Worm (Caenorhabditis elegans): ENCODE results near the gene pfd-5.

pfd-5 gene

ce11 chrIII:7184022-7184421 lies 14.7 kb downstream of the pfd-5 start, which contains the start of gene yju-2 (continued):
- TF ChIP-seq Y105C5A.15 (GFP tag; IDR thresholded peaks at IDR 0.05) (no peak), hlh-30 (tag; optimal IDR thresholded peaks at IDR 0.05; ENCODE audit: insufficient read depth) (peak; percentile 64), Y5F2A.4 (GFP tag; optimal IDR thresholded peaks at IDR 0.05) (no peak), php-3 (GFP tag; IDR thresholded peaks at IDR 0.05) (no peak), F37D6.2 (tag; optimal IDR thresholded peaks at IDR 0.05) (no peak), T20F7.1 (GFP tag; optimal IDR thresholded peaks at IDR 0.05) (peak; percentile 62), lin-15B (tag; optimal IDR thresholded peaks at IDR 0.05) (no peak), gei-8 (GFP tag; optimal IDR thresholded peaks at IDR 0.05) (no peak), hmg-1.1 (GFP tag; IDR thresholded peaks at IDR 0.05) (no peak), F44E2.7 (GFP tag; IDR thresholded peaks at IDR 0.05) (no peak), lim-7 (GFP tag; IDR thresholded peaks at IDR 0.05) (no peak), snpc-4 (tag; optimal IDR thresholded peaks at IDR 0.05) (no peak), egl-27 (tag; optimal IDR thresholded peaks at IDR 0.05) (no peak), pqm-1 (tag; optimal IDR thresholded peaks at IDR 0.05) (no peak), ceh-82 (tag; optimal IDR thresholded peaks at IDR 0.05) (no peak), ztf-11 (tag; optimal IDR thresholded peaks at IDR 0.05) (no peak), dpl-1 (GFP tag; optimal IDR thresholded peaks at IDR 0.05) (peak; percentile 55), nhr-11 (tag; optimal IDR thresholded peaks at IDR 0.05) (peak; percentile 39), saeg-2 (GFP tag; IDR thresholded peaks at IDR 0.05) (no peak), rbr-2 (tag; optimal IDR thresholded peaks at IDR 0.05) (no peak), daf-16 (GFP tag; optimal IDR thresholded peaks at IDR 0.05) (no peak), daf-16 (tag; optimal IDR thresholded peaks at IDR 0.05) (peak; percentile 66), dmd-8 (GFP tag; IDR thresholded peaks at IDR 0.05) (no peak), zip-2 (tag; optimal IDR thresholded peaks at IDR 0.05) (no peak), fos-1 (tag; optimal IDR thresholded peaks at IDR 0.05) (no peak), lir-3 (tag; optimal IDR thresholded peaks at IDR 0.05) (no peak), vab-7 (GFP tag; IDR thresholded peaks at IDR 0.05) (no peak), nhr-10 (tag; optimal IDR thresholded peaks at IDR 0.05) (no peak), mxl-3 (GFP tag; optimal IDR thresholded peaks at IDR 0.05) (no peak), tra-1 (GFP tag; IDR thresholded peaks at IDR 0.05) (no peak)

ce11 chrIII:7181822-7182221 lies 16.9 kb downstream of the pfd-5 start, which contains the start of gene epg-4:
Gene epg-4, plus strand, starts transcription at chrIII:7182167.
- peak; percentile 33 for TF ChIP-seq zfp-2 (tag; optimal IDR thresholded peaks at IDR 0.05)
- no peak for TF ChIP-seq zip-11 (GFP tag; IDR thresholded peaks at IDR 0.05)
- TF ChIP-seq F26F4.8 (GFP tag; conservative IDR thresholded peaks at IDR 0.05), result no peak
- TF ChIP-seq T20F7.1 (GFP tag; optimal IDR thresholded peaks at IDR 0.05), result peak; percentile 61
- no peak for TF ChIP-seq php-3 (GFP tag; IDR thresholded peaks at IDR 0.05)
- no peak for TF ChIP-seq attf-4 (tag; optimal IDR thresholded peaks at IDR 0.05)
- TF ChIP-seq fkh-10 (GFP tag; optimal IDR thresholded peaks at IDR 0.05), result no peak
- no peak for TF ChIP-seq vab-7 (GFP tag; IDR thresholded peaks at IDR 0.05)
- TF ChIP-seq set-16 (GFP tag; IDR thresholded peaks at IDR 0.05), result no peak
- TF ChIP-seq daf-12 (tag; optimal IDR thresholded peaks at IDR 0.05), result no peak
- TF ChIP-seq ztf-7 (tag; optimal IDR thresholded peaks at IDR 0.05), result no peak
- TF ChIP-seq jun-1 (tag; optimal IDR thresholded peaks at IDR 0.05), result no peak
- peak; percentile 63; the same call in 1 of the 2 replicates for TF ChIP-seq pha-4 (GFP tag; IDR thresholded peaks at IDR 0.05)
- TF ChIP-seq pha-4 (tag; optimal IDR thresholded peaks at IDR 0.05), result peak; percentile 31
- no peak for TF ChIP-seq sdz-12 (GFP tag; optimal IDR thresholded peaks at IDR 0.05)
- TF ChIP-seq mxl-3 (GFP tag; optimal IDR thresholded peaks at IDR 0.05), result peak; percentile 49
- no peak for TF ChIP-seq zag-1 (tag; optimal IDR thresholded peaks at IDR 0.05)
- TF ChIP-seq hlh-11 (tag; optimal IDR thresholded peaks at IDR 0.05), result peak; percentile 65
- TF ChIP-seq hmg-1.1 (GFP tag; IDR thresholded peaks at IDR 0.05), result peak; percentile 65; the same call in 1 of the 2 replicates
- no peak for TF ChIP-seq nhr-42 (GFP tag; IDR thresholded peaks at IDR 0.05)
- no peak for TF ChIP-seq dmd-9 (GFP tag; IDR thresholded peaks at IDR 0.05)
- TF ChIP-seq lim-7 (GFP tag; IDR thresholded peaks at IDR 0.05), result 0 out of 2 replicates have a peak, but pooled peaks have one; percentile 3
- no peak for TF ChIP-seq lin-29 (GFP tag; IDR thresholded peaks at IDR 0.05)
- no peak for TF ChIP-seq ceh-28 (tag; optimal IDR thresholded peaks at IDR 0.05)
- no peak for TF ChIP-seq nhr-11 (tag; optimal IDR thresholded peaks at IDR 0.05)
- peak; percentile 75 for TF ChIP-seq lin-38 (GFP tag; IDR thresholded peaks at IDR 0.05)
- TF ChIP-seq Y5F2A.4 (GFP tag; optimal IDR thresholded peaks at IDR 0.05), result no peak
- TF ChIP-seq tag-97 (GFP tag; IDR thresholded peaks at IDR 0.05), result no peak
- no peak for TF ChIP-seq snpc-4 (tag; optimal IDR thresholded peaks at IDR 0.05)
- no peak for TF ChIP-seq mdt-29 (GFP tag; IDR thresholded peaks at IDR 0.05)
- TF ChIP-seq unc-130 (GFP tag; optimal IDR thresholded peaks at IDR 0.05), result no peak
- no peak for TF ChIP-seq D1046.2 (GFP tag; IDR thresholded peaks at IDR 0.05)
